Worm (Caenorhabditis elegans) whole organism, young adult: ENCODE results near the gene E02H4.8.
A peak's percentile ranks its signal among the peaks of the same experiment; 100 is the strongest.

Source experiments
- B0035.1 ChIP-seq: sonication (generic microtip); optimal IDR thresholded peaks from 2 replicates; lab custom pipeline; 2016; ENCODE audit warnings: missing genetic modification characterization, mild to moderate bottlenecking, missing compliant biosample characterization, missing genotype, missing genetic modification reagents
- K11D2.4 ChIP-seq: fragments of 200-800 bp; sonication (Bioruptor generic); IDR thresholded peaks from 2 replicates; pipeline ENCODE4 v1.3.6; 2022; ENCODE audit warnings: missing genetic modification reagents, missing genetic modification characterization, missing compliant biosample characterization
- K12H6.12 ChIP-seq: fragments of 200-800 bp; sonication (Bioruptor generic); optimal IDR thresholded peaks from 2 replicates; lab custom pipeline; 2018; ENCODE audit warnings: mild to moderate bottlenecking, missing genetic modification characterization, missing compliant biosample characterization
- Y56A3A.18 ChIP-seq: fragments of 200-800 bp; sonication (Bioruptor generic); IDR thresholded peaks from 2 replicates; pipeline ENCODE4 v1.3.6; 2022; ENCODE audit warnings: missing genetic modification reagents, missing genetic modification characterization, missing compliant biosample characterization
- Y95B8A.8 ChIP-seq: fragments of 200-800 bp; sonication (Bioruptor generic); IDR thresholded peaks from 2 replicates; pipeline ENCODE4 v1.3.6; 2022; ENCODE audit warnings: missing genetic modification reagents, missing genetic modification characterization, missing compliant biosample characterization
- ZK185.1 ChIP-seq: sonication (generic microtip); optimal IDR thresholded peaks from 2 replicates; lab custom pipeline; 2016; ENCODE audit warnings: mild to moderate bottlenecking, missing genetic modification characterization, missing compliant biosample characterization; ENCODE audit not compliant: poor library complexity, severe bottlenecking
- athp-1 ChIP-seq: sonication (generic microtip); optimal IDR thresholded peaks from 2 replicates; lab custom pipeline; 2017; ENCODE audit warnings: mild to moderate bottlenecking, missing genetic modification characterization, missing compliant biosample characterization
- attf-5 ChIP-seq: fragments of 200-800 bp; sonication (Bioruptor generic); optimal IDR thresholded peaks from 2 replicates; lab custom pipeline; 2018; ENCODE audit warnings: mild to moderate bottlenecking, missing genetic modification characterization, missing compliant biosample characterization
- cebp-2 ChIP-seq: fragments of 200-800 bp; sonication (Bioruptor generic); IDR thresholded peaks from 2 replicates; pipeline ENCODE4 v1.3.6; 2022; ENCODE audit warnings: missing genetic modification characterization, missing compliant biosample characterization
- ceh-100 ChIP-seq: fragments of 200-800 bp; sonication (Bioruptor generic); IDR thresholded peaks from 2 replicates; pipeline ENCODE4 v1.3.6; 2022; ENCODE audit warnings: missing genetic modification reagents, missing genetic modification characterization, missing compliant biosample characterization
- ceh-27 ChIP-seq: fragments of 200-800 bp; sonication (Bioruptor generic); optimal IDR thresholded peaks from 2 replicates; lab custom pipeline; 2018; ENCODE audit warnings: mild to moderate bottlenecking, missing genetic modification characterization, moderate library complexity, missing compliant biosample characterization
- ceh-58 ChIP-seq: fragments of 200-800 bp; sonication (Bioruptor generic); IDR thresholded peaks from 2 replicates; pipeline ENCODE4 v1.3.6; 2022; ENCODE audit warnings: missing genetic modification characterization, missing compliant biosample characterization
- chd-7 ChIP-seq: sonication (generic microtip); optimal IDR thresholded peaks from 2 replicates; lab custom pipeline; 2016; ENCODE audit warnings: mild to moderate bottlenecking, missing genetic modification characterization, moderate library complexity, missing compliant biosample characterization
- die-1 ChIP-seq: sonication (generic microtip); optimal IDR thresholded peaks from 2 replicates; lab custom pipeline; 2016; ENCODE audit warnings: missing genotype, mild to moderate bottlenecking, missing genetic modification characterization, missing compliant biosample characterization
- dox-1 ChIP-seq: fragments of 200-800 bp; sonication (Bioruptor generic); IDR thresholded peaks from 2 replicates; pipeline ENCODE4 v1.3.6; 2022; ENCODE audit warnings: missing genetic modification reagents, missing genetic modification characterization, missing compliant biosample characterization
- efl-1 ChIP-seq: fragments of 150-350 bp; optimal IDR thresholded peaks from 2 replicates; lab custom pipeline; 2014; ENCODE audit warnings: missing biosample characterization, missing genetic modification reagents, missing genetic modification characterization
- ekl-4 ChIP-seq: fragments of 200-800 bp; sonication (Bioruptor generic); IDR thresholded peaks from 2 replicates; pipeline ENCODE4 v1.3.6; 2022; ENCODE audit warnings: missing genetic modification reagents, missing genetic modification characterization, missing compliant biosample characterization
- fkh-3 ChIP-seq: sonication (generic microtip); optimal IDR thresholded peaks from 2 replicates; lab custom pipeline; 2016; ENCODE audit warnings: mild to moderate bottlenecking, missing genetic modification characterization, missing compliant biosample characterization
- gei-17 ChIP-seq: fragments of 200-800 bp; sonication (Bioruptor generic); optimal IDR thresholded peaks from 2 replicates; lab custom pipeline; 2018; ENCODE audit warnings: mild to moderate bottlenecking, missing genetic modification characterization, missing compliant biosample characterization
- hlh-12 ChIP-seq: sonication (generic microtip); optimal IDR thresholded peaks from 2 replicates; lab custom pipeline; 2016; ENCODE audit warnings: missing genetic modification characterization, missing compliant biosample characterization
- hmg-1.2 ChIP-seq: fragments of 200-800 bp; sonication (Bioruptor generic); IDR thresholded peaks from 2 replicates; pipeline ENCODE4 v1.3.6; 2022; ENCODE audit warnings: missing genetic modification reagents, missing genetic modification characterization, missing compliant biosample characterization
- let-526 ChIP-seq: fragments of 200-800 bp; sonication (Bioruptor generic); IDR thresholded peaks from 2 replicates; pipeline ENCODE4 v1.3.6; 2022; ENCODE audit warnings: missing genetic modification reagents, missing genetic modification characterization, missing compliant biosample characterization
- let-607 ChIP-seq, 2 experiments: fragments of 200-800 bp in 1 of 2; sonication (Bioruptor generic) in 1 of 2; sonication (generic microtip) in 1 of 2; optimal IDR thresholded peaks; 2 replicates each; lab custom pipeline; 2016 to 2018; ENCODE audit warnings: mild to moderate bottlenecking in 2 of 2, missing compliant biosample characterization in 2 of 2, missing genetic modification characterization in 2 of 2, moderate library complexity in 2 of 2, missing genotype in 1 of 2
- lin-40 ChIP-seq: sonication (generic microtip); optimal IDR thresholded peaks from 2 replicates; lab custom pipeline; 2016; ENCODE audit warnings: missing genetic modification characterization, mild to moderate bottlenecking, missing compliant biosample characterization, missing genotype, missing genetic modification reagents
- lir-1 ChIP-seq: fragments of 200-800 bp; sonication (Bioruptor generic); conservative IDR thresholded peaks from 2 replicates; pipeline ENCODE4 v1.3.6; 2022; ENCODE audit warnings: missing genetic modification reagents, missing genetic modification characterization, missing compliant biosample characterization
- madf-10 ChIP-seq: sonication (generic microtip); optimal IDR thresholded peaks from 2 replicates; lab custom pipeline; 2016; ENCODE audit warnings: mild to moderate bottlenecking, missing genetic modification characterization, missing compliant biosample characterization
- mcd-1 ChIP-seq: fragments of 200-800 bp; sonication (Bioruptor generic); IDR thresholded peaks from 2 replicates; pipeline ENCODE4 v1.3.6; 2022; ENCODE audit warnings: missing genetic modification reagents, missing genetic modification characterization, missing compliant biosample characterization
- mel-28 ChIP-seq: sonication (generic microtip); optimal IDR thresholded peaks from 2 replicates; lab custom pipeline; 2016; ENCODE audit warnings: borderline replicate concordance, mild to moderate bottlenecking, missing genetic modification characterization, missing compliant biosample characterization
- mxl-1 ChIP-seq: sonication (generic microtip); optimal IDR thresholded peaks from 2 replicates; lab custom pipeline; 2016; ENCODE audit warnings: missing genetic modification characterization, missing compliant biosample characterization
- nfyb-1 ChIP-seq: fragments of 200-800 bp; sonication (Bioruptor generic); IDR thresholded peaks from 2 replicates; pipeline ENCODE4 v1.3.6; 2022; ENCODE audit warnings: missing genetic modification reagents, missing genetic modification characterization, missing compliant biosample characterization
- nhr-80 ChIP-seq: sonication (generic microtip); optimal IDR thresholded peaks from 2 replicates; lab custom pipeline; 2016; ENCODE audit warnings: missing genetic modification characterization, missing compliant biosample characterization
- pbrm-1 ChIP-seq: fragments of 200-800 bp; sonication (Bioruptor generic); IDR thresholded peaks from 2 replicates; pipeline ENCODE4 v1.3.6; 2022; ENCODE audit warnings: missing genetic modification reagents, missing genetic modification characterization, missing compliant biosample characterization
- rcor-1 ChIP-seq: fragments of 200-800 bp; sonication (Bioruptor generic); IDR thresholded peaks from 2 replicates; pipeline ENCODE4 v1.3.6; 2022; ENCODE audit warnings: missing genetic modification reagents, missing genetic modification characterization, missing compliant biosample characterization
- sea-2 ChIP-seq: fragments of 200-800 bp; sonication (Bioruptor generic); IDR thresholded peaks from 2 replicates; pipeline ENCODE4 v1.3.6; 2022; ENCODE audit warnings: missing genetic modification characterization, missing compliant biosample characterization
- somi-1 ChIP-seq: fragments of 200-800 bp; sonication (Bioruptor generic); optimal IDR thresholded peaks from 2 replicates; lab custom pipeline; 2018; ENCODE audit warnings: mild to moderate bottlenecking, missing genetic modification characterization, missing compliant biosample characterization
- tbp1 ChIP-seq: fragments of 200-800 bp; sonication (Bioruptor generic); optimal IDR thresholded peaks from 2 replicates; lab custom pipeline; 2018; ENCODE audit warnings: mild to moderate bottlenecking, missing genetic modification characterization, missing compliant biosample characterization
- unc-62 ChIP-seq: fragments of 150-350 bp; optimal IDR thresholded peaks from 2 replicates; lab custom pipeline; 2014; ENCODE audit warnings: missing biosample characterization, missing genetic modification reagents, missing genetic modification characterization
- zfh-2 ChIP-seq: fragments of 200-800 bp; sonication (Bioruptor generic); conservative IDR thresholded peaks from 2 replicates; pipeline ENCODE4 v1.3.6; 2022; ENCODE audit warnings: missing genetic modification reagents, missing genetic modification characterization, missing compliant biosample characterization
- ztf-22 ChIP-seq: fragments of 200-800 bp; sonication (Bioruptor generic); optimal IDR thresholded peaks from 2 replicates; lab custom pipeline; 2018; ENCODE audit warnings: mild to moderate bottlenecking, missing genetic modification characterization, moderate library complexity, missing compliant biosample characterization
- ztf-3 ChIP-seq: fragments of 200-800 bp; sonication (Bioruptor generic); optimal IDR thresholded peaks from 2 replicates; lab custom pipeline; 2018; ENCODE audit warnings: mild to moderate bottlenecking, missing genetic modification characterization, missing compliant biosample characterization

E02H4.8 gene

DNA sequence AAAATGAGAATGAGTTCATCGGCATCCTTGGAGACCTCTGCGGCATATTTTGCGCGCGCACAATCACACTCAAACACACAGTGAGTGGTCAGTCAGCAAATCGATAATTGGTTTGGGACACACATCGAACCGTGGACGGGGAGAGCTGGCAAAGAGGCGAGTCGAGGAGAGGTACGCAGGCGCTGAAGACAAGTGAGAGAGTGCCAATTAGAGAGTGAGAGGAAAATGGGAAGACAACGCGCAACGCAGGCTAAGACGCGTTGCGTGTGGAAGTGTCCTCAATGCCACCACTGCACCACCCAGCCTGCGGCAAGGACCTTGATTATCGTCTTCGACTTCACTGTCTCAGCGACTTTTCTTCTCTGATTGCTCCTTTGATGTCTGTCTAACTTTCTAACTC lies 33.8 kb upstream of the E02H4.8 start:
- TF ChIP-seq let-526 (no peak), dox-1 (GFP tag; lab: Robert Waterston, UW) (peak; percentile 75; the same call in 1 of the 2 replicates), mxl-1 (no peak), mcd-1 (peak; percentile 60), K12H6.12 (peak; percentile 62), fkh-3 (no peak), nfyb-1 (GFP tag; lab: Robert Waterston, UW) (peak; percentile 82), unc-62 (GFP tag; lab: Kevin White, UChicago) (peak; percentile 26), zfh-2 (GFP tag; lab: Robert Waterston, UW) (peak; percentile 93), rcor-1 (no peak), Y95B8A.8 (no peak), ekl-4 (GFP tag; lab: Robert Waterston, UW) (0 out of 2 replicates have a peak, but pooled peaks have one; percentile 43), lin-40 (peak; percentile 74), ceh-27 (GFP tag; lab: Kevin White, UChicago) (peak; percentile 77), lir-1 (GFP tag; lab: Robert Waterston, UW) (peak; percentile 20; the same call in 1 of the 2 replicates), hmg-1.2 (GFP tag; lab: Robert Waterston, UW) (peak; percentile 88), pbrm-1 (0 out of 2 replicates have a peak, but pooled peaks have one; percentile 43), cebp-2 (GFP tag; lab: Robert Waterston, UW) (0 out of 2 replicates have a peak, but pooled peaks have one; percentile 69), ztf-22 (GFP tag; lab: Kevin White, UChicago) (peak; percentile 5), ZK185.1 (tag; lab: Kevin White, UChicago) (no peak), gei-17 (peak; percentile 31), nhr-80 (tag; lab: Kevin White, UChicago) (peak; percentile 56), somi-1 (GFP tag; lab: Kevin White, UChicago) (peak; percentile 45), athp-1 (tag; lab: Kevin White, UChicago) (no peak), die-1 (tag; lab: Kevin White, UChicago) (peak; percentile 16), hlh-12 (no peak), Y56A3A.18 (GFP tag; lab: Robert Waterston, UW) (0 out of 2 replicates have a peak, but pooled peaks have one; percentile 17), let-607 (tag; optimal IDR thresholded peaks at IDR 0.05; lab: Kevin White, UChicago) (peak; percentile 9 to 24), madf-10 (peak; percentile 36), chd-7 (peak; percentile 28), attf-5 (GFP tag; lab: Kevin White, UChicago) (peak; percentile 75), K11D2.4 (GFP tag; lab: Robert Waterston, UW) (0 out of 2 replicates have a peak, but pooled peaks have one; percentile 29), efl-1 (peak; percentile 6)

DNA sequence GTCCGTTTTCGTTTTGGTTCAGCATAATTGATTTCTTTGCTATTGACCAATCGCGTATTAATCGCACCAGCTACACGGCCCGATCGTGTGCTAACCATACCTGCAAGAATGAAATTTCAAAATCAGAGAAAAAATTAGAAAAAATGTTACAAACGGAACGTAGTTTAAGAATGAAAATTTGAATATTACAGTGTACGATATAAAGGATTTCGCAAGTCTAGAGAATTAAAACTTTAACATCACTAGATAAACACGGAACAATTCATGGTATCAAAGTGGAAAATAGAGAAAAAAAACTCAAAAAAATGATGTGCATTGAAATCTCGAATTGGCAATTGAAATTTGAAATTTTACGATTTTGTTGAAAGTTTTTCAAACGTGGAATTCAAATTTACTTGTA lies 33.2 kb upstream of the E02H4.8 start, which contains the start of gene madd-3:
TSS of gene madd-3 (minus strand) at position 101 of the 400 bp plus-strand sequence.
- TF ChIP-seq mel-28 (tag; lab: Kevin White, UChicago) (no peak), ztf-22 (GFP tag; lab: Kevin White, UChicago) (no peak), ceh-27 (GFP tag; lab: Kevin White, UChicago) (no peak), tbp1 (GFP tag; lab: Kevin White, UChicago) (no peak), lir-1 (GFP tag; lab: Robert Waterston, UW) (no peak), ceh-100 (GFP tag; lab: Robert Waterston, UW) (no peak), sea-2 (GFP tag; lab: Robert Waterston, UW) (no peak), B0035.1 (tag; lab: Kevin White, UChicago) (no peak), ztf-3 (GFP tag; lab: Kevin White, UChicago) (no peak), ceh-58 (GFP tag; lab: Robert Waterston, UW) (no peak)
